Worm (Caenorhabditis elegans) whole organism, young adult: ENCODE data around the gene T09A5.5.

Experiments
- Y53G8AR.9 ChIP-seq: fragments of 200-800 bp; sonication (Bioruptor generic); conservative IDR thresholded peaks from 2 replicates; pipeline ENCODE4 v1.3.6; 2022; ENCODE audit warnings: missing genetic modification reagents, missing genetic modification characterization, missing compliant biosample characterization
- gei-17 ChIP-seq: fragments of 200-800 bp; sonication (Bioruptor generic); optimal IDR thresholded peaks from 2 replicates; lab custom pipeline; 2018; ENCODE audit warnings: mild to moderate bottlenecking, missing genetic modification characterization, missing compliant biosample characterization

ce11 chrII:7839703-7840102 lies 13.9 kb downstream of the T09A5.5 start:
- TF ChIP-seq Y53G8AR.9 (no peak), gei-17 (GFP tag; lab: Kevin White, UChicago) (no peak)
